Fruit fly (Drosophila melanogaster) whole organism, embryonic: ENCODE data around the gene Ldh.

Source experiments
- Ada2b ChIP-seq: fragments of 200-800 bp; sonication (Bioruptor generic); IDR thresholded peaks from 2 replicates; pipeline ENCODE4 v1.3.6; 2022; ENCODE audit warnings: missing biosample characterization, missing genetic modification characterization
- Atf6 ChIP-seq: fragments of 200-800 bp; sonication (Bioruptor generic); IDR thresholded peaks from 2 replicates; pipeline ENCODE4 v1.3.6; 2022; ENCODE audit warnings: missing biosample characterization, missing genetic modification characterization
- B-H2 ChIP-seq: fragments of 200-800 bp; sonication (Bioruptor generic); optimal IDR thresholded peaks from 2 replicates; lab custom pipeline; 2018; ENCODE audit warnings: missing biosample characterization, mild to moderate bottlenecking, missing genetic modification characterization
- BtbVII ChIP-seq: fragments of 200-800 bp; sonication (Bioruptor generic); optimal IDR thresholded peaks from 3 replicates; lab custom pipeline; 2017; ENCODE audit warnings: missing biosample characterization, mild to moderate bottlenecking, missing genetic modification characterization
- CG10147 ChIP-seq: fragments of 200-800 bp; sonication (Bioruptor generic); optimal IDR thresholded peaks from 2 replicates; lab custom pipeline; 2019; ENCODE audit warnings: missing biosample characterization, mild to moderate bottlenecking, missing genetic modification characterization, moderate library complexity
- CG10209 ChIP-seq: fragments of 200-800 bp; sonication (Bioruptor generic); optimal IDR thresholded peaks from 3 replicates; lab custom pipeline; 2017; ENCODE audit warnings: missing biosample characterization, mild to moderate bottlenecking, missing genetic modification characterization, missing genetic modification reagents
- CG10321 ChIP-seq: fragments of 200-800 bp; sonication (Bioruptor generic); IDR thresholded peaks from 2 replicates; pipeline ENCODE4 v1.3.6; 2022; ENCODE audit warnings: missing biosample characterization, missing genetic modification characterization
- CG10543 ChIP-seq: fragments of 200-800 bp; sonication (Bioruptor generic); optimal IDR thresholded peaks from 3 replicates; lab custom pipeline; 2017; ENCODE audit warnings: missing biosample characterization, mild to moderate bottlenecking, missing genetic modification characterization, moderate library complexity
- CG13424 ChIP-seq: fragments of 200-800 bp; sonication (Bioruptor generic); optimal IDR thresholded peaks from 2 replicates; lab custom pipeline; 2019; ENCODE audit warnings: missing biosample characterization, mild to moderate bottlenecking, missing genetic modification characterization, moderate library complexity
- CG14667 ChIP-seq: fragments of 200-800 bp; sonication (Bioruptor generic); IDR thresholded peaks from 2 replicates; pipeline ENCODE4 v1.3.6; 2022; ENCODE audit warnings: missing biosample characterization, missing genetic modification characterization
- CG14710 ChIP-seq: fragments of 200-800 bp; sonication (Bioruptor generic); optimal IDR thresholded peaks from 3 replicates; lab custom pipeline; 2019; ENCODE audit warnings: missing biosample characterization, mild to moderate bottlenecking, missing genetic modification characterization, moderate library complexity
- CG18599 ChIP-seq: fragments of 200-800 bp; sonication (Bioruptor generic); optimal IDR thresholded peaks from 3 replicates; lab custom pipeline; 2017; ENCODE audit warnings: missing biosample characterization, missing genetic modification characterization, mild to moderate bottlenecking, moderate library complexity, missing genetic modification reagents
- CG31441 ChIP-seq: fragments of 200-800 bp; sonication (Bioruptor generic); IDR thresholded peaks from 2 replicates; pipeline ENCODE4 v1.3.6; 2022; ENCODE audit warnings: missing biosample characterization, missing genetic modification characterization
- CG4617 ChIP-seq: fragments of 200-800 bp; sonication (Bioruptor generic); optimal IDR thresholded peaks from 3 replicates; lab custom pipeline; 2016; ENCODE audit warnings: missing biosample characterization, missing genetic modification characterization, borderline replicate concordance
- CG6254 ChIP-seq: fragments of 200-800 bp; sonication (Bioruptor generic); optimal IDR thresholded peaks from 3 replicates; lab custom pipeline; 2017; ENCODE audit warnings: mild to moderate bottlenecking, missing biosample characterization, missing genetic modification reagents, missing genetic modification characterization
- CG6854 ChIP-seq: fragments of 200-800 bp; sonication (Bioruptor generic); optimal IDR thresholded peaks from 3 replicates; lab custom pipeline; 2017; ENCODE audit warnings: missing biosample characterization, mild to moderate bottlenecking, missing genetic modification characterization
- CG9215 ChIP-seq: fragments of 200-800 bp; sonication (Bioruptor generic); IDR thresholded peaks from 2 replicates; pipeline ENCODE4 v1.3.6; 2022; ENCODE audit warnings: missing biosample characterization, missing genetic modification characterization
- CG9609 ChIP-seq: fragments of 200-800 bp; sonication (Bioruptor generic); optimal IDR thresholded peaks from 3 replicates; lab custom pipeline; 2016; ENCODE audit warnings: missing biosample characterization, missing genetic modification characterization
- CG9797 ChIP-seq: fragments of 200-800 bp; sonication (Bioruptor generic); optimal IDR thresholded peaks from 3 replicates; lab custom pipeline; 2018; ENCODE audit warnings: missing biosample characterization, mild to moderate bottlenecking, missing genetic modification characterization
- CG9876 ChIP-seq: fragments of 200-800 bp; sonication (Bioruptor generic); optimal IDR thresholded peaks from 2 replicates; lab custom pipeline; 2016; ENCODE audit warnings: missing biosample characterization, missing genetic modification characterization
- Dip3 ChIP-seq: fragments of 200-800 bp; sonication (Bioruptor generic); optimal IDR thresholded peaks from 3 replicates; lab custom pipeline; 2016; ENCODE audit warnings: missing biosample characterization, missing genetic modification characterization
- Dp ChIP-seq: fragments of 200-800 bp; sonication (Bioruptor generic); optimal IDR thresholded peaks from 2 replicates; lab custom pipeline; 2018; ENCODE audit warnings: missing biosample characterization, mild to moderate bottlenecking, missing genetic modification characterization, moderate library complexity
- HmgD ChIP-seq: fragments of 200-800 bp; sonication (Bioruptor generic); optimal IDR thresholded peaks from 3 replicates; lab custom pipeline; 2016; ENCODE audit warnings: missing biosample characterization, missing genetic modification characterization
- HmgZ ChIP-seq: fragments of 200-800 bp; sonication (Bioruptor generic); optimal IDR thresholded peaks from 2 replicates; lab custom pipeline; 2018; ENCODE audit warnings: missing biosample characterization, mild to moderate bottlenecking, missing genetic modification characterization
- Nf-YA ChIP-seq: fragments of 200-800 bp; sonication (Bioruptor generic); IDR thresholded peaks from 2 replicates; pipeline ENCODE4 v1.3.6; 2022; ENCODE audit warnings: missing biosample characterization, missing genetic modification characterization
- NfI ChIP-seq: fragments of 200-800 bp; sonication (Bioruptor generic); optimal IDR thresholded peaks from 3 replicates; lab custom pipeline; 2018; ENCODE audit warnings: missing biosample characterization, mild to moderate bottlenecking, missing genetic modification characterization, moderate library complexity
- al ChIP-seq: fragments of 200-800 bp; sonication (Bioruptor generic); IDR thresholded peaks from 2 replicates; pipeline ENCODE4 v1.3.6; 2022; ENCODE audit warnings: missing biosample characterization, missing genetic modification characterization
- amos ChIP-seq: fragments of 200-800 bp; sonication (Bioruptor generic); IDR thresholded peaks from 2 replicates; pipeline ENCODE4 v1.3.6; 2022; ENCODE audit warnings: missing biosample characterization, missing genetic modification characterization; ENCODE audit not compliant: partially characterized antibody
- dmrt11E ChIP-seq: fragments of 200-800 bp; sonication (Bioruptor generic); optimal IDR thresholded peaks from 3 replicates; lab custom pipeline; 2018; ENCODE audit warnings: missing biosample characterization, mild to moderate bottlenecking, missing genetic modification characterization, moderate library complexity
- emc ChIP-seq: fragments of 200-800 bp; sonication (Bioruptor generic); optimal IDR thresholded peaks from 2 replicates; lab custom pipeline; 2016; ENCODE audit warnings: missing biosample characterization, missing genetic modification characterization
- ewg ChIP-seq: fragments of 200-800 bp; sonication (Bioruptor generic); optimal IDR thresholded peaks from 3 replicates; lab custom pipeline; 2017; ENCODE audit warnings: mild to moderate bottlenecking, missing biosample characterization, missing genetic modification reagents, missing genetic modification characterization
- fd3F ChIP-seq: fragments of 200-800 bp; sonication (Bioruptor generic); optimal IDR thresholded peaks from 2 replicates; lab custom pipeline; 2018; ENCODE audit warnings: missing biosample characterization, mild to moderate bottlenecking, missing genetic modification characterization, moderate library complexity
- ftz-f1 ChIP-seq: fragments of 200-800 bp; sonication (Bioruptor generic); optimal IDR thresholded peaks from 2 replicates; lab custom pipeline; 2016; ENCODE audit warnings: missing biosample characterization, missing genetic modification characterization
- knrl ChIP-seq: fragments of 200-800 bp; sonication (Bioruptor generic); IDR thresholded peaks from 3 replicates; pipeline ENCODE4 v1.3.6; 2022; ENCODE audit warnings: missing biosample characterization, missing genetic modification characterization; ENCODE audit not compliant: partially characterized antibody
- lmd ChIP-seq: fragments of 200-800 bp; sonication (Bioruptor generic); IDR thresholded peaks from 2 replicates; pipeline ENCODE4 v1.3.6; 2022; ENCODE audit warnings: missing biosample characterization, missing genetic modification characterization
- lov ChIP-seq, 2 experiments: fragments of 200-800 bp in 1 of 2; fragments of >200 bp in 1 of 2; sonication (Bioruptor generic) in 1 of 2; IDR thresholded peaks in 1 of 2; optimal IDR thresholded peaks in 1 of 2; 2 replicates in 1 of 2; 3 replicates in 1 of 2; pipeline versions ENCODE4 v1.3.6 to Lab custom; 2017 to 2022; ENCODE audit warnings: missing biosample characterization in 1 of 2, missing genetic modification characterization in 1 of 2
- mam ChIP-seq: fragments of 200-800 bp; sonication (Bioruptor generic); optimal IDR thresholded peaks from 3 replicates; lab custom pipeline; 2016; ENCODE audit warnings: missing biosample characterization, missing genetic modification characterization
- nau ChIP-seq: fragments of 200-800 bp; sonication (Bioruptor generic); optimal IDR thresholded peaks from 3 replicates; lab custom pipeline; 2017; ENCODE audit warnings: missing biosample characterization, mild to moderate bottlenecking, missing genetic modification characterization, missing genetic modification reagents
- oc ChIP-seq: fragments of 200-800 bp; sonication (Bioruptor generic); optimal IDR thresholded peaks from 2 replicates; lab custom pipeline; 2018; ENCODE audit warnings: missing biosample characterization, mild to moderate bottlenecking, missing genetic modification characterization, moderate library complexity
- org-1 ChIP-seq: fragments of 200-800 bp; sonication (Bioruptor generic); optimal IDR thresholded peaks from 2 replicates; lab custom pipeline; 2017; ENCODE audit warnings: missing biosample characterization, missing genetic modification characterization
- pita ChIP-seq: fragments of 200-800 bp; sonication (Bioruptor generic); optimal IDR thresholded peaks from 2 replicates; lab custom pipeline; 2017; ENCODE audit warnings: missing biosample characterization, mild to moderate bottlenecking, missing genetic modification characterization
- salm ChIP-seq: fragments of 200-800 bp; sonication (Bioruptor generic); optimal IDR thresholded peaks from 2 replicates; lab custom pipeline; 2018; ENCODE audit warnings: missing biosample characterization, mild to moderate bottlenecking, missing genetic modification characterization
- seq ChIP-seq: fragments of 200-800 bp; sonication (Bioruptor generic); IDR thresholded peaks from 2 replicates; pipeline ENCODE4 v1.3.6; 2022; ENCODE audit warnings: missing biosample characterization, missing genetic modification characterization
- sqz ChIP-seq: fragments of 200-800 bp; sonication (Bioruptor generic); optimal IDR thresholded peaks from 3 replicates; lab custom pipeline; 2018; ENCODE audit warnings: missing biosample characterization, mild to moderate bottlenecking, missing genetic modification characterization
- tap ChIP-seq: fragments of 200-800 bp; optimal IDR thresholded peaks from 3 replicates; lab custom pipeline; 2019; ENCODE audit warnings: missing biosample characterization, mild to moderate bottlenecking, missing genetic modification characterization, moderate library complexity
- unpg ChIP-seq: fragments of 200-800 bp; sonication (Bioruptor generic); optimal IDR thresholded peaks from 3 replicates; lab custom pipeline; 2018; ENCODE audit warnings: missing biosample characterization, mild to moderate bottlenecking, missing genetic modification characterization, moderate library complexity
- vvl ChIP-seq: fragments of 200-800 bp; sonication (Bioruptor generic); IDR thresholded peaks from 2 replicates; pipeline ENCODE4 v1.3.6; 2022; ENCODE audit warnings: missing biosample characterization, missing genetic modification characterization
- wor ChIP-seq: fragments of 200-800 bp; sonication (Bioruptor generic); IDR thresholded peaks from 2 replicates; pipeline ENCODE4 v1.3.6; 2022; ENCODE audit warnings: missing biosample characterization, missing genetic modification characterization

The Ldh gene

dm6 chr3L:6262644-6263404 lies at the start of gene Ldh (continued):
- TF ChIP-seq NfI (GFP tag; lab: Kevin White, UChicago) (peak; percentile 93), vvl (peak; percentile 97), CG9215 (peak; percentile 91), mam (peak; percentile 76), Nf-YA (GFP tag; lab: Robert Waterston, UW) (peak; percentile 81), HmgD (GFP tag; lab: Kevin White, UChicago) (no peak), CG9797 (peak; percentile 35), oc (peak; percentile 96), emc (GFP tag; lab: Kevin White, UChicago) (peak; percentile 50), unpg (GFP tag; lab: Kevin White, UChicago) (peak; percentile 98), nau (GFP tag; lab: Kevin White, UChicago) (peak; percentile 94), seq (GFP tag; lab: Robert Waterston, UW) (peak; percentile 89), lov (optimal IDR thresholded peaks at IDR 0.05; lab: Kevin White, UChicago) (no peak), lov (GFP tag; IDR thresholded peaks at IDR 0.05; lab: Robert Waterston, UW) (peak; percentile 84), salm (tag; lab: Kevin White, UChicago) (peak; percentile 94), CG10321 (GFP tag; lab: Robert Waterston, UW) (peak; percentile 68), B-H2 (GFP tag; lab: Kevin White, UChicago) (peak; percentile 95), Dip3 (GFP tag; lab: Kevin White, UChicago) (peak; percentile 50), CG14667 (GFP tag; lab: Robert Waterston, UW) (peak; percentile 87), CG18599 (GFP tag; lab: Kevin White, UChicago) (peak; percentile 98), CG4617 (GFP tag; lab: Kevin White, UChicago) (peak; percentile 83), Dp (no peak), CG31441 (GFP tag; lab: Robert Waterston, UW) (peak; percentile 98), sqz (GFP tag; lab: Kevin White, UChicago) (peak; percentile 94), wor (GFP tag; lab: Robert Waterston, UW) (peak; percentile 89), knrl (GFP tag; lab: Robert Waterston, UW) (no peak), CG9609 (GFP tag; lab: Kevin White, UChicago) (peak; percentile 75), CG13424 (tag; lab: Kevin White, UChicago) (peak; percentile 98), CG9876 (GFP tag; lab: Kevin White, UChicago) (no peak), dmrt11E (peak; percentile 98), Atf6 (peak; percentile 95), al (GFP tag; lab: Robert Waterston, UW) (peak; percentile 88), CG6254 (GFP tag; lab: Kevin White, UChicago) (peak; percentile 92), ftz-f1 (GFP tag; lab: Kevin White, UChicago) (no peak), amos (no peak), lmd (GFP tag; lab: Robert Waterston, UW) (peak; percentile 95), Ada2b (GFP tag; lab: Robert Waterston, UW) (peak; percentile 86), org-1 (peak; percentile 95), pita (no peak), CG10147 (GFP tag; lab: Kevin White, UChicago) (peak; percentile 97), tap (tag; lab: Kevin White, UChicago) (peak; percentile 96), BtbVII (peak; percentile 95), fd3F (GFP tag; lab: Kevin White, UChicago) (peak; percentile 93), CG6854 (peak; percentile 93), CG14710 (tag; lab: Kevin White, UChicago) (peak; percentile 97), CG10209 (GFP tag; lab: Kevin White, UChicago) (peak; percentile 96), ewg (GFP tag; lab: Kevin White, UChicago) (peak; percentile 90), HmgZ (tag; lab: Kevin White, UChicago) (peak; percentile 97), CG10543 (GFP tag; lab: Kevin White, UChicago) (peak; percentile 96)
